Worm (Caenorhabditis elegans) whole organism, early embryonic: Measurements from ENCODE around the gene T28C6.7.
"Not testable (repeated sequence)": the region's sequence is repeated elsewhere in the genome, so short reads cannot be mapped to it uniquely, and the experiment has no call there.

Experiments
- B0310.2 ChIP-seq: sonication (generic microtip); optimal IDR thresholded peaks from 2 replicates; lab custom pipeline; 2016; ENCODE audit warnings: mild to moderate bottlenecking, missing genetic modification characterization, missing compliant biosample characterization
- F13C5.2 ChIP-seq: sonication (generic microtip); optimal IDR thresholded peaks from 2 replicates; lab custom pipeline; 2017; ENCODE audit warnings: mild to moderate bottlenecking, missing genetic modification characterization, inconsistent platforms, missing compliant biosample characterization
- aly-1 ChIP-seq: sonication (generic microtip); optimal IDR thresholded peaks from 2 replicates; lab custom pipeline; 2016; ENCODE audit warnings: missing genetic modification characterization, missing compliant biosample characterization
- ama-1 ChIP-seq: fragments of 150-350 bp; optimal IDR thresholded peaks from 2 replicates; lab custom pipeline; 2014
- ceh-13 ChIP-seq: fragments of 200-800 bp; sonication (Bioruptor generic); optimal IDR thresholded peaks from 2 replicates; lab custom pipeline; 2018; ENCODE audit warnings: mild to moderate bottlenecking, missing genetic modification characterization, missing compliant biosample characterization
- ceh-36 ChIP-seq: sonication (generic microtip); optimal IDR thresholded peaks from 2 replicates; lab custom pipeline; 2016; ENCODE audit warnings: missing genetic modification characterization, inconsistent platforms, missing compliant biosample characterization
- ets-7 ChIP-seq: sonication (generic microtip); optimal IDR thresholded peaks from 2 replicates; lab custom pipeline; 2016; ENCODE audit warnings: missing genotype, missing genetic modification characterization, missing compliant biosample characterization
- flt-1 ChIP-seq: fragments of 200-800 bp; sonication (Bioruptor generic); IDR thresholded peaks from 2 replicates; pipeline ENCODE4 v1.3.6; 2022; ENCODE audit warnings: missing genetic modification characterization, missing compliant biosample characterization
- hmbx-1 ChIP-seq: sonication (generic microtip); optimal IDR thresholded peaks from 2 replicates; lab custom pipeline; 2016; ENCODE audit warnings: mild to moderate bottlenecking, missing genetic modification characterization, missing compliant biosample characterization
- hmg-4 ChIP-seq: fragments of 200-800 bp; sonication (Bioruptor generic); optimal IDR thresholded peaks from 2 replicates; lab custom pipeline; 2018; ENCODE audit warnings: mild to moderate bottlenecking, missing genetic modification characterization, missing compliant biosample characterization
- hnd-1 ChIP-seq: sonication (generic microtip); optimal IDR thresholded peaks from 2 replicates; lab custom pipeline; 2016; ENCODE audit warnings: missing genetic modification characterization, missing compliant biosample characterization
- pes-1 ChIP-seq: fragments of 200-800 bp; sonication (Bioruptor generic); IDR thresholded peaks from 2 replicates; pipeline ENCODE4 v1.3.6; 2022; ENCODE audit warnings: missing genetic modification reagents, missing genetic modification characterization, missing compliant biosample characterization
- scrt-1 ChIP-seq: fragments of 200-800 bp; sonication (Bioruptor generic); IDR thresholded peaks from 2 replicates; pipeline ENCODE4 v1.3.6; 2022; ENCODE audit warnings: missing genetic modification characterization, missing compliant biosample characterization
- sea-1 ChIP-seq: fragments of 200-800 bp; sonication (Bioruptor generic); conservative IDR thresholded peaks from 2 replicates; pipeline ENCODE4 v1.3.6; 2022; ENCODE audit warnings: missing genetic modification characterization, missing compliant biosample characterization
- tbx-11 ChIP-seq: fragments of 200-800 bp; sonication (Bioruptor generic); IDR thresholded peaks from 2 replicates; pipeline ENCODE4 v1.3.6; 2022; ENCODE audit warnings: missing genetic modification characterization, missing compliant biosample characterization
- tbx-37 ChIP-seq: fragments of 200-800 bp; sonication (Bioruptor generic); conservative IDR thresholded peaks from 2 replicates; pipeline ENCODE4 v1.3.6; 2022; ENCODE audit warnings: missing genetic modification reagents, missing genetic modification characterization, missing compliant biosample characterization
- tra-4 ChIP-seq: sonication (generic microtip); optimal IDR thresholded peaks from 2 replicates; lab custom pipeline; 2017; ENCODE audit warnings: missing genetic modification characterization, missing compliant biosample characterization

T28C6.7 gene

ce11 chrIV:8827500-8827899 lies at the start of gene T28C6.7:
Gene T28C6.7 (plus strand): TSS chrIV:8827800.
- TF ChIP-seq ama-1 (lab: Kevin White, UChicago) (no peak), tbx-37 (GFP tag; lab: Robert Waterston, UW) (no peak), ets-7 (tag; lab: Kevin White, UChicago) (no peak), hmbx-1 (tag; lab: Kevin White, UChicago) (no peak), ceh-13 (no peak), tbx-11 (GFP tag; lab: Robert Waterston, UW) (no peak)

- TF ChIP-seq tbx-37 (GFP tag; lab: Robert Waterston, UW) (no peak), flt-1 (GFP tag; lab: Robert Waterston, UW) (no peak), ceh-13 (no peak)
Observed at ce11 chrIV:8778045-8778444, 49.6 kb upstream of the T28C6.7 start, which contains the start of gene C33D9.6. Gene C33D9.6 (minus strand): TSS chrIV:8778145.

DNA sequence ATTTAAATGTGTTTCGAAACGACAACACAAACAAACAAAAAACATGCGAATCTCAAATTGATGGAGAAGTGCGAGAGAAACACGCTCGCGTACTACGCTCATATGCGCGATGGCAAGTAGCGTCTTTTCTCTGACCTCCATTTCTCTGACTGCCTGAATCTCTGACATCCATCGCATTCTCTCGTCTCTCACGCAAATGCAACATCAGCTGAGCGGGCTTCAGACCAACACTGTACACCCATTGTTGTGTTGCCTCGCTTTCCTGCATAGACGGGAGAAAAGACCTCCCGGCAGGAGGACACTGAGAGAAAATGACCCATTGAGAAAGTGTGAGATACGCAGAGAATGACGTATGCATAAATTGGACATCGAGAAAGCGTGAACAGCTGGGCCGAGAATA lies 45.4 kb upstream of the T28C6.7 start:
- TF ChIP-seq aly-1 (tag; lab: Kevin White, UChicago) (peak; percentile 35), tra-4 (no peak), ceh-36 (tag; lab: Kevin White, UChicago) (no peak), ets-7 (tag; lab: Kevin White, UChicago) (no peak), flt-1 (GFP tag; lab: Robert Waterston, UW) (0 out of 2 replicates have a peak, but pooled peaks have one; percentile 6), hmbx-1 (tag; lab: Kevin White, UChicago) (no peak), hnd-1 (no peak), F13C5.2 (tag; lab: Kevin White, UChicago) (peak; percentile 33), sea-1 (GFP tag; lab: Robert Waterston, UW) (0 out of 2 replicates have a peak, but pooled peaks have one; percentile 23), hmg-4 (GFP tag; lab: Kevin White, UChicago) (peak; percentile 96), tbx-37 (GFP tag; lab: Robert Waterston, UW) (no peak), ceh-13 (no peak), scrt-1 (0 out of 2 replicates have a peak, but pooled peaks have one; percentile 31)

DNA sequence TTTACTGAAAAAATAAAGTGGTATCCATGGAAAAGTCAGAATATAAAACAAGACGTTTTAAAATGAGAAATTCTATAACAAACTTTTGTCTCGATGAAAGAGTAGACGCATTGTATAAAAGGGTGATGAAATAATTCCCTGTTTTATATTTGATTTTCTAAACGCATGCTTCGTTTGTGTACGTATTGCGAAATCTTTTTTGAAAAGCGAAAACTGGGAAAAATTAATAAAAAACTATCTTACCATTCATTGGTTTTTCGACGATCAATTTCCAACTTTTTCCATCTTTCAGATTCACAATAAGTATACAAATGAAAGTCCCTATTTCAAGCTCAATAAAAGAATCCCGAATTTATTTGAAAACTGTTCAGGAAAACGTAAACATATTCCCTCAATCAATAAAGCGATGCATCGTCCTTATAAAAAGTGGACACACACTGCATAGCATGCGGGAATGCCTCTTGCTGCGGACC lies 42.7 kb upstream of the T28C6.7 start, which contains the start of gene C33D9.13:
C33D9.13 (minus strand) TSS at position 423 of the 473 bp plus-strand sequence.
- TF ChIP-seq hmg-4 (GFP tag; lab: Kevin White, UChicago) (no peak), ceh-36 (tag; lab: Kevin White, UChicago) (no peak), tra-4 (no peak), hmbx-1 (tag; lab: Kevin White, UChicago) (no peak), scrt-1 (no peak), aly-1 (tag; lab: Kevin White, UChicago) (no peak), sea-1 (GFP tag; lab: Robert Waterston, UW) (no peak), ceh-13 (no peak), tbx-11 (GFP tag; lab: Robert Waterston, UW) (no peak), pes-1 (no peak), flt-1 (GFP tag; lab: Robert Waterston, UW) (no peak)

DNA sequence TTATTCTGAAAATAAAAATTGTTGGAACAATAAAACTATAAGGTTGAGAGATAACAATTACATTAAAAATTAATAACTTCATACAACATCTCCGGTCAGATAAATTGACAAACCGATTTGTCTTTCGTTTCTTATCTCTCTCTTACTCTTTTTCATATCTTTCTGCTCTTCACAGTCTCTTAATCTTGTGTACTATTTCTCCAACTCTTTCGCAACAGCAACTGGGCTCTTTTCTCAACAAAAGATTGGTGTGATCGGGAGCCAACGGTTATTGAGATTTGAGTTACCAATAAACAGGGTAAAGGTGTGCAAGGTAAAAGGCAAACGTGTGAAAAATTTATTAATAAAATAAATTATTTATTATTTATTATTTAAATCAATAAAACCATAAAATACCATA lies 40.9 kb upstream of the T28C6.7 start, which contains the start of gene C33D9.8:
C33D9.8 (minus strand) TSS at position 99 of the 400 bp plus-strand sequence.
- no peak for TF ChIP-seq tra-4
- TF ChIP-seq flt-1 (GFP tag; lab: Robert Waterston, UW) = no peak
- no peak for TF ChIP-seq B0310.2
- TF ChIP-seq aly-1 (tag; lab: Kevin White, UChicago) = no peak
- TF ChIP-seq F13C5.2 (tag; lab: Kevin White, UChicago) = no peak
- no peak for TF ChIP-seq ceh-36 (tag; lab: Kevin White, UChicago)
- no peak for TF ChIP-seq hmbx-1 (tag; lab: Kevin White, UChicago)
- TF ChIP-seq hnd-1 = no peak
- no peak for TF ChIP-seq scrt-1

ce11 chrIV:8788048-8788447 lies 39.6 kb upstream of the T28C6.7 start, which contains the start of gene C33D9.10:
Gene C33D9.10 (minus strand): TSS chrIV:8788148.
- not testable (repeated sequence) for TF ChIP-seq ama-1 (lab: Kevin White, UChicago); ets-7 (tag; lab: Kevin White, UChicago); F13C5.2 (tag; lab: Kevin White, UChicago)

DNA sequence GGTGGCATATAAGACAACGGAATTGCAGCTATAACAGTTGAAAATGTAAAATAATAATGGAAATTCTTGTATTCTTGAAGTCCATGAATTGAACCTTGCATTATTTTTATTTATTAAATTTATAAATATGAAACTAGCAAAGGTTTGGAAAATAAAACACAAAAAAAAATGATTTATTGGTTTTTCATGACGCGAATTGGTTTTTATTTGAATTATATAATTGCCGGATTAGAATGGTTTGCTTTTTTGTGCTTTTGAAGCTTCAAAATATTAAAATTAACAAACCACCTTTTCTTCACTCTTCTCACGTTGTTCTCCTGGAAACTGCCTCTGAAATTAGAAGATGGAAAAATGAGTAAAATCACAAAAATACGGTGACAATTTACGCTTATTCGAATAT lies 37.5 kb upstream of the T28C6.7 start, which contains the start of gene sru-35:
sru-35 (minus strand) TSS at position 101 of the 400 bp plus-strand sequence.
- no peak for TF ChIP-seq F13C5.2 (tag; lab: Kevin White, UChicago)
- TF ChIP-seq tbx-11 (GFP tag; lab: Robert Waterston, UW) = no peak
- no peak for TF ChIP-seq ceh-36 (tag; lab: Kevin White, UChicago)
- TF ChIP-seq ceh-13 = no peak
- TF ChIP-seq tra-4 = no peak
- no peak for TF ChIP-seq B0310.2
- no peak for TF ChIP-seq ets-7 (tag; lab: Kevin White, UChicago)
- TF ChIP-seq aly-1 (tag; lab: Kevin White, UChicago) = no peak
- TF ChIP-seq sea-1 (GFP tag; lab: Robert Waterston, UW) = no peak
- TF ChIP-seq ama-1 (lab: Kevin White, UChicago) = no peak

DNA sequence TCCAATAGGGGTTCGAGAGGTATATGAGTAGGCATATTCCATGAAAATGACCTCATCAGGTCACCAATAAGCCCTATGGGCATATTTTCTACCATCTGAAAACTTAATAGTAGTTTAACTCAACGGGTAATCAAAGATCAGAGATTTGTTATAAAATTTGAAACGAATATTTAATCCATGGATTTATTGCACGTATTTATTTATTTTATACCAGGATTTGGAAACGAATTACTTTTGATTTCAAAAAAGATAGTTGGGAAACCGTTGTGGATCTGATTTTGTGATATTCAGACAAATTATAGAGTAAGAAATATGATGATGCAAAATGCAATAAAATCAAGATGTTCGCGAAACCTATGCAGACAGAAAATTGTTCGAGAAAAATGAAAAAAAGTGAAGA lies 34.8 kb upstream of the T28C6.7 start, which contains the start of gene C33D9.3:
C33D9.3 (minus strand) TSS at position 101 of the 400 bp plus-strand sequence.
- TF ChIP-seq ceh-13 (no peak), aly-1 (tag; lab: Kevin White, UChicago) (no peak), hnd-1 (no peak), ama-1 (lab: Kevin White, UChicago) (no peak), F13C5.2 (tag; lab: Kevin White, UChicago) (no peak), scrt-1 (no peak), flt-1 (GFP tag; lab: Robert Waterston, UW) (no peak), hmbx-1 (tag; lab: Kevin White, UChicago) (no peak), ets-7 (tag; lab: Kevin White, UChicago) (no peak), hmg-4 (GFP tag; lab: Kevin White, UChicago) (no peak), ceh-36 (tag; lab: Kevin White, UChicago) (no peak)
